Fruit fly (Drosophila melanogaster): ENCODE data around the gene Hsp67Bc.

Hsp67Bc gene

DNA sequence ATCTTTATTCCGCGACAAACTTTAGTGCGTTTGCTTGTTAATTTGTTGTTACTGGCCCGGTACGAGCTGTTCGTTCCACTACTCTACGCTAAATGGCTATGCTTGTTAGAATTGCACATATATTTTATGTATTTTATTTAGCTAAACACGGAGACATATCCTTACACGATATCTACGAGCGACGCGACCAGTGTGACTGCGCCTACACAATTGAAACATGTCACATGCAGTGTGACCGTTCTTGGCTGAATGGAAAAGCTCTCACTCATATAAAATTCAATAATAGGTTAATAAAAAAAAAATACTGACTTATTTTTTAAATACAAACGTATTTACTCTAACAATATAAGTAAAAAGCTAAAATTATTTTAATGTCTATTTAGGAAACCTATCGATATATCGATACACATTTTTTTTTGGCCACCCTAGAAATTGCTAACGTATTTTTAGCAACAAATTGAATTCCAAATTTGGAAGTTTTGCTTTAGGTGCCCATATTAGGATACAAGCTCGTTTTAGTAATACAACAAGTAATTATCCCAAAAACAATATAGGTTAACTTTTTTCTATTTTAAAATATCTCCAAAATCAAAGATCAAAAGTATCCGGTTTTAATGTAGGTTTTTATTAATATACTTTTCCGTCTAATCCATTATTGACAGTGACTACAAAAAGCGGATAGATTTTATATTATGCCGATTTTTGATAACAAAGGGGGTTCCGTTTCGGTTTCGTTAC, 26.9 kb upstream of the Hsp67Bc start, which contains the start of gene CG4080 (continued):
- TF ChIP-seq ase (GFP tag; IDR thresholded peaks at IDR 0.05) (no peak), Mrtf (GFP tag; IDR thresholded peaks at IDR 0.05) (no peak), vvl (GFP tag; IDR thresholded peaks at IDR 0.05) (peak; percentile 72), seq (GFP tag; IDR thresholded peaks at IDR 0.05) (no peak), grn (GFP tag; optimal IDR thresholded peaks at IDR 0.05) (peak; percentile 26), sima (GFP tag; optimal IDR thresholded peaks at IDR 0.05) (no peak), crol (GFP tag; IDR thresholded peaks at IDR 0.05) (no peak), CG12659 (GFP tag; optimal IDR thresholded peaks at IDR 0.05) (peak; percentile 78), CG14441 (GFP tag; IDR thresholded peaks at IDR 0.05) (no peak), usp (GFP tag; optimal IDR thresholded peaks at IDR 0.05) (no peak), CG16863 (GFP tag; optimal IDR thresholded peaks at IDR 0.05) (no peak), lbe (GFP tag; optimal IDR thresholded peaks at IDR 0.05) (peak; percentile 63), CkIIα-i1 (GFP tag; IDR thresholded peaks at IDR 0.05) (no peak), so (GFP tag; IDR thresholded peaks at IDR 0.05) (0 out of 3 replicates have a peak, but pooled peaks have one; percentile 45), fd102C (GFP tag; optimal IDR thresholded peaks at IDR 0.05) (no peak), lilli (GFP tag; optimal IDR thresholded peaks at IDR 0.05) (peak; percentile 52), CG30431 (GFP tag; optimal IDR thresholded peaks at IDR 0.05) (no peak), Spps (tag; optimal IDR thresholded peaks at IDR 0.05) (no peak), CG13287 (GFP tag; IDR thresholded peaks at IDR 0.05; ENCODE audit: partially characterized antibody) (peak; percentile 88), CG16815 (GFP tag; optimal IDR thresholded peaks at IDR 0.05) (no peak), hkb (optimal IDR thresholded peaks at IDR 0.05) (peak; percentile 6), hkb (GFP tag; IDR thresholded peaks at IDR 0.05) (0 out of 2 replicates have a peak, but pooled peaks have one; percentile 19), NK7.1 (GFP tag; optimal IDR thresholded peaks at IDR 0.05) (no peak), ERR (GFP tag; optimal IDR thresholded peaks at IDR 0.05) (no peak), pita (GFP tag; optimal IDR thresholded peaks at IDR 0.05) (no peak), ham (GFP tag; IDR thresholded peaks at IDR 0.05) (no peak), CG33557 (GFP tag; optimal IDR thresholded peaks at IDR 0.05) (peak; percentile 34), lmd (GFP tag; IDR thresholded peaks at IDR 0.05) (no peak), HmgD (GFP tag; optimal IDR thresholded peaks at IDR 0.05) (no peak), sd (tag; optimal IDR thresholded peaks at IDR 0.05) (peak; percentile 51), tx (GFP tag; optimal IDR thresholded peaks at IDR 0.05) (no peak), Hr39 (optimal IDR thresholded peaks at IDR 0.05) (no peak), stc (GFP tag; IDR thresholded peaks at IDR 0.05) (peak; percentile 53; the same call in 1 of the 2 replicates), CG4617 (GFP tag; optimal IDR thresholded peaks at IDR 0.05; ENCODE audit: borderline replicate concordance) (peak; percentile 56), CG4707 (GFP tag; optimal IDR thresholded peaks at IDR 0.05) (no peak), Lpt (GFP tag; optimal IDR thresholded peaks at IDR 0.05) (no peak), lab (GFP tag; optimal IDR thresholded peaks at IDR 0.05) (peak; percentile 55), BEAF-32 (GFP tag; optimal IDR thresholded peaks at IDR 0.05) (peak; percentile 86), hb (GFP tag; IDR thresholded peaks at IDR 0.05; ENCODE audit: partially characterized antibody) (peak; percentile 24; the same call in 1 of the 3 replicates), CG18619 (GFP tag; optimal IDR thresholded peaks at IDR 0.05) (no peak), Oaz (GFP tag; IDR thresholded peaks at IDR 0.05) (no peak), NC2β (GFP tag; optimal IDR thresholded peaks at IDR 0.05) (peak; percentile 5), CG33213 (GFP tag; optimal IDR thresholded peaks at IDR 0.05) (peak; percentile 25), CG10147 (GFP tag; optimal IDR thresholded peaks at IDR 0.05) (peak; percentile 24), insv (GFP tag; optimal IDR thresholded peaks at IDR 0.05) (peak in 1 of 2 experiments; percentile 25), Dll (GFP tag; IDR thresholded peaks at IDR 0.05; ENCODE audit: partially characterized antibody) (peak; percentile 89), CG43689 (GFP tag; IDR thresholded peaks at IDR 0.05) (no peak), NFAT (GFP tag; IDR thresholded peaks at IDR 0.05) (no peak), CG32532 (GFP tag; IDR thresholded peaks at IDR 0.05) (0 out of 2 replicates have a peak, but pooled peaks have one; percentile 7), CG3407 (GFP tag; optimal IDR thresholded peaks at IDR 0.05) (no peak), Bdp1 (GFP tag; optimal IDR thresholded peaks at IDR 0.05) (no peak)

Measured in whole organism, embryonic.